Worm (Caenorhabditis elegans) whole organism, L2 larva: ENCODE data around the gene C45B11.9.

Experiments
- F13H6.1 ChIP-seq: sonication (generic microtip); optimal IDR thresholded peaks from 2 replicates; lab custom pipeline; 2016; ENCODE audit warnings: missing genetic modification characterization, missing compliant biosample characterization
- ZK546.5 ChIP-seq: sonication (generic microtip); optimal IDR thresholded peaks from 2 replicates; lab custom pipeline; 2017; ENCODE audit warnings: missing biosample characterization, missing genetic modification characterization
- blmp-1 ChIP-seq: sonication (generic microtip); optimal IDR thresholded peaks from 2 replicates; lab custom pipeline; 2017; ENCODE audit warnings: missing genetic modification characterization, mild to moderate bottlenecking, missing compliant biosample characterization, antibody characterized with exemption, moderate library complexity; ENCODE audit not compliant: insufficient read depth
- ceh-16 ChIP-seq: fragments of 150-350 bp; optimal IDR thresholded peaks from 2 replicates; lab custom pipeline; 2014; ENCODE audit warnings: missing biosample characterization, missing genetic modification characterization
- ceh-82 ChIP-seq: fragments of 150-350 bp; optimal IDR thresholded peaks from 2 replicates; lab custom pipeline; 2014; ENCODE audit warnings: missing biosample characterization, missing genetic modification characterization
- crh-2 ChIP-seq: sonication (generic microtip); optimal IDR thresholded peaks from 2 replicates; lab custom pipeline; 2017; ENCODE audit warnings: missing biosample characterization, missing genetic modification characterization
- dmd-4 ChIP-seq: sonication (generic microtip); optimal IDR thresholded peaks from 2 replicates; lab custom pipeline; 2017; ENCODE audit warnings: missing biosample characterization, missing genetic modification characterization
- egl-27 ChIP-seq: sonication (generic microtip); optimal IDR thresholded peaks from 3 replicates; lab custom pipeline; 2017; ENCODE audit warnings: missing biosample characterization, missing genetic modification reagents, missing genetic modification characterization
- elt-1 ChIP-seq: fragments of 150-350 bp; optimal IDR thresholded peaks from 2 replicates; lab custom pipeline; 2014; ENCODE audit warnings: missing biosample characterization, missing genetic modification characterization
- elt-3 ChIP-seq: sonication (generic microtip); optimal IDR thresholded peaks from 2 replicates; lab custom pipeline; 2017; ENCODE audit warnings: missing biosample characterization, missing genetic modification characterization
- fos-1 ChIP-seq: fragments of 150-350 bp; optimal IDR thresholded peaks from 2 replicates; lab custom pipeline; 2014; ENCODE audit warnings: missing biosample characterization, missing genetic modification characterization
- lin-13 ChIP-seq: fragments of 150-350 bp; optimal IDR thresholded peaks from 2 replicates; lab custom pipeline; 2014; ENCODE audit warnings: missing biosample characterization, missing genetic modification reagents, missing genetic modification characterization
- lin-39 ChIP-seq: fragments of 150-350 bp; optimal IDR thresholded peaks from 2 replicates; lab custom pipeline; 2014; ENCODE audit warnings: missing biosample characterization, missing genetic modification reagents, missing genetic modification characterization
- lsy-2 ChIP-seq, 2 experiments: fragments of 150-350 bp in 1 of 2; sonication (generic microtip) in 1 of 2; optimal IDR thresholded peaks; 2 replicates each; lab custom pipeline; 2014 to 2017; ENCODE audit warnings: missing biosample characterization in 2 of 2, missing genetic modification characterization in 2 of 2
- mab-5 ChIP-seq: fragments of 150-350 bp; optimal IDR thresholded peaks from 2 replicates; lab custom pipeline; 2014; ENCODE audit warnings: missing biosample characterization, missing genetic modification characterization
- mbf-1 ChIP-seq: sonication (generic microtip); optimal IDR thresholded peaks from 2 replicates; lab custom pipeline; 2017; ENCODE audit warnings: missing biosample characterization, missing genetic modification characterization
- mdl-1 ChIP-seq, 2 experiments: fragments of 150-350 bp in 1 of 2; sonication (generic microtip) in 1 of 2; optimal IDR thresholded peaks; 2 replicates each; lab custom pipeline; 2017; ENCODE audit warnings: missing biosample characterization in 2 of 2, missing genetic modification characterization in 2 of 2
- nhr-12 ChIP-seq: fragments of 150-350 bp; optimal IDR thresholded peaks from 2 replicates; lab custom pipeline; 2014; ENCODE audit warnings: missing biosample characterization, missing genetic modification characterization
- nhr-129 ChIP-seq: fragments of 150-350 bp; optimal IDR thresholded peaks from 2 replicates; lab custom pipeline; 2014; ENCODE audit warnings: missing biosample characterization, missing genetic modification characterization
- nhr-21 ChIP-seq: fragments of 150-350 bp; optimal IDR thresholded peaks from 2 replicates; lab custom pipeline; 2014; ENCODE audit warnings: missing biosample characterization, missing genetic modification characterization
- nhr-25 ChIP-seq: fragments of 150-350 bp; sonication (generic microtip); optimal IDR thresholded peaks from 3 replicates; lab custom pipeline; 2014; ENCODE audit warnings: missing biosample characterization, missing genetic modification characterization
- nhr-77 ChIP-seq: fragments of 150-350 bp; optimal IDR thresholded peaks from 2 replicates; lab custom pipeline; 2014; ENCODE audit warnings: missing biosample characterization, missing genetic modification characterization
- skn-1 ChIP-seq: sonication (generic microtip); optimal IDR thresholded peaks from 2 replicates; lab custom pipeline; 2017; ENCODE audit warnings: missing biosample characterization, missing genetic modification characterization
- sma-3 ChIP-seq: sonication (generic microtip); optimal IDR thresholded peaks from 2 replicates; lab custom pipeline; 2016; ENCODE audit warnings: missing genetic modification reagents, missing genetic modification characterization, missing compliant biosample characterization
- sma-9 ChIP-seq, 2 experiments: fragments of 150-350 bp in 1 of 2; sonication (generic microtip) in 1 of 2; optimal IDR thresholded peaks; 2 replicates each; lab custom pipeline; 2014 to 2016; ENCODE audit warnings: missing genetic modification characterization in 2 of 2, mild to moderate bottlenecking in 1 of 2, missing biosample characterization in 1 of 2, missing compliant biosample characterization in 1 of 2, missing genetic modification reagents in 1 of 2, moderate library complexity in 1 of 2
- unc-39 ChIP-seq: fragments of 150-350 bp; optimal IDR thresholded peaks from 2 replicates; lab custom pipeline; 2014; ENCODE audit warnings: missing biosample characterization, missing genetic modification characterization
- unc-55 ChIP-seq: fragments of 150-350 bp; sonication (generic microtip); optimal IDR thresholded peaks from 3 replicates; lab custom pipeline; 2014; ENCODE audit warnings: missing biosample characterization, missing genetic modification reagents, missing genetic modification characterization
- unc-62 ChIP-seq: fragments of 150-350 bp; optimal IDR thresholded peaks from 2 replicates; lab custom pipeline; 2014; ENCODE audit warnings: missing biosample characterization, missing genetic modification reagents, missing genetic modification characterization
- zag-1 ChIP-seq: fragments of 150-350 bp; optimal IDR thresholded peaks from 2 replicates; lab custom pipeline; 2014; ENCODE audit warnings: missing biosample characterization, missing genetic modification characterization
- ztf-1 ChIP-seq: fragments of 200-800 bp; sonication (Bioruptor generic); conservative IDR thresholded peaks from 2 replicates; pipeline ENCODE4 v1.3.6; 2022; ENCODE audit warnings: missing genetic modification characterization, missing compliant biosample characterization
- ztf-11 ChIP-seq: sonication (generic microtip); optimal IDR thresholded peaks from 2 replicates; lab custom pipeline; 2017; ENCODE audit warnings: missing biosample characterization, missing genetic modification characterization

Gene C45B11.9

DNA sequence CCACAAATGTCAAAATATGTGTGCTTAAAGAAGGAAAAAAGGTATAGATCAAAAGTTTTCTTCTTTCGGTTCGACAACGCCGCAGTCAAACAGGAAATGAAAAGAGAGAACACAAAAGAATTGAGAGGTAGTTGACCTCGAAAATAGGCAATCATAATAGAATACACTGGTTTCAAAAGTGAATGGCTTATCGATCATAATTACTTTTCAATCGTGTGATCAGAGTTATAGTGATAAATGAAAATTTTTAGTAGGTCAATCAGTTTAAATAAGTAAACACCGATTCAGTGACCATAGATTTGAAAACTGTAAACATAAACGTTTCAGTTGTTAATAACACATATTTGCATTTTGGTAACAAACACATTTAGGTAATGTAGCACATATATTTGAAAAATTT lies 30.3 kb downstream of the C45B11.9 start:
- no peak for TF ChIP-seq sma-9 (GFP tag; optimal IDR thresholded peaks at IDR 0.05; lab: Kevin White, UChicago)
- no peak for TF ChIP-seq sma-9 (tag; optimal IDR thresholded peaks at IDR 0.05; lab: Kevin White, UChicago)
- TF ChIP-seq unc-39 = no peak
- peak; percentile 22 for TF ChIP-seq crh-2 (tag; lab: Kevin White, UChicago)
- no peak for TF ChIP-seq mab-5 (tag; lab: Kevin White, UChicago)
- no peak for TF ChIP-seq elt-1 (tag; lab: Kevin White, UChicago)
- no peak for TF ChIP-seq mbf-1 (tag; lab: Kevin White, UChicago)
- no peak for TF ChIP-seq nhr-129 (tag; lab: Kevin White, UChicago)
- peak; percentile 7 for TF ChIP-seq sma-3 (GFP tag; lab: Kevin White, UChicago)
- no peak for TF ChIP-seq nhr-12 (tag; lab: Kevin White, UChicago)
- TF ChIP-seq nhr-25 (tag; lab: Kevin White, UChicago) = peak; percentile 75
- TF ChIP-seq fos-1 (tag; lab: Kevin White, UChicago) = peak; percentile 17
- no peak for TF ChIP-seq ztf-1 (GFP tag; lab: Robert Waterston, UW)
- peak; percentile 12 for TF ChIP-seq nhr-21 (tag; lab: Kevin White, UChicago)
- peak; percentile 81 for TF ChIP-seq blmp-1 (tag; lab: Kevin White, UChicago)
- TF ChIP-seq, all 48 proteins: peak for 6

DNA sequence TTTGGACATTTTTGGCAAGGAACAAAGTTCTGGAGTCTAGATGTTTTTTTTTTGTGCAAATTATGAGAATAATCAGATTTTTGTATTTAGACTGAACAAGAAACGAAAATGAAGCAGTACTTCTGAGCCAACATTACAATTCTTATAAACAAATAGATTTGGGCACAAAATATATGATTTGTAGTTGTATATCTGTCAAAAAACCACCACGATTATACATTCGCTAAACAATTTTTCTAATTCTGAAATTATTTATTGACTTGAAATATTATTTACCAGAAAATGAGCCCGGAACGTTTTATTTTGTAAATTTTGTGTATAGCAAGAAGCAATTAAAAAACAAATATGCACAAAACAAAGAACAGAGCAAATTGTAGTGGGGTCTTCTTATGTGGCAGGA lies 31.3 kb downstream of the C45B11.9 start:
- TF ChIP-seq lin-39 (tag; lab: Kevin White, UChicago) (no peak), ztf-11 (no peak), nhr-21 (tag; lab: Kevin White, UChicago) (no peak), ceh-82 (tag; lab: Kevin White, UChicago) (no peak), mab-5 (tag; lab: Kevin White, UChicago) (no peak), elt-1 (tag; lab: Kevin White, UChicago) (no peak), egl-27 (tag; lab: Kevin White, UChicago) (no peak), unc-39 (no peak), unc-62 (GFP tag; lab: Kevin White, UChicago) (no peak), lsy-2 (tag; optimal IDR thresholded peaks at IDR 0.05; lab: Kevin White, UChicago) (no peak), ZK546.5 (no peak), dmd-4 (tag; lab: Kevin White, UChicago) (no peak)
- TF ChIP-seq, all 48 proteins: peak for 0

DNA sequence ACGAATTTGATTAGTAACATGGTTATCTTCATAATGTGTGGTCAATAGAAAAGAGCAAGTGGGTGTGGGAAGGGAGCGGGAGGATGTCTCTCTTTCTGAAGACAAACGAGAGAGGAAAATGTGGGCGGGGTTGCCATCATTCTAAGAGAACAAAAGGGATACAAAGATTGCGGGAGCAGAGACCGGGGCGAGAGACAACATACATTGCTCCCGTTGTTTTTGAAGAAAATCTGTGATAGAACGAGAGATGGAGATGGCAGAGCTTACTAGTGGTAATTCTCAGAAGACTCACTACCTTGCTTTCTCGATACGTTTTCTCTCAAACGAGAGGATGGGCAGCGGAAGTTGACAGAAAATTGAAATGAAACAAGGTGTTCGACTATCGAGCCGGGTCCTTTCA lies 33.2 kb downstream of the C45B11.9 start:
- TF ChIP-seq nhr-21 (tag; lab: Kevin White, UChicago) = no peak
- no peak for TF ChIP-seq lsy-2 (tag; optimal IDR thresholded peaks at IDR 0.05; lab: Kevin White, UChicago)
- TF ChIP-seq blmp-1 (tag; lab: Kevin White, UChicago) = no peak
- TF ChIP-seq nhr-129 (tag; lab: Kevin White, UChicago) = peak; percentile 20
- no peak for TF ChIP-seq fos-1 (tag; lab: Kevin White, UChicago)
- no peak for TF ChIP-seq mdl-1 (tag; optimal IDR thresholded peaks at IDR 0.05; lab: Kevin White, UChicago)
- TF ChIP-seq zag-1 (tag; lab: Kevin White, UChicago) = no peak
- TF ChIP-seq sma-9 (GFP tag; optimal IDR thresholded peaks at IDR 0.05; lab: Kevin White, UChicago) = peak; percentile 25
- no peak for TF ChIP-seq sma-9 (tag; optimal IDR thresholded peaks at IDR 0.05; lab: Kevin White, UChicago)
- no peak for TF ChIP-seq lin-13 (GFP tag; lab: Kevin White, UChicago)

DNA sequence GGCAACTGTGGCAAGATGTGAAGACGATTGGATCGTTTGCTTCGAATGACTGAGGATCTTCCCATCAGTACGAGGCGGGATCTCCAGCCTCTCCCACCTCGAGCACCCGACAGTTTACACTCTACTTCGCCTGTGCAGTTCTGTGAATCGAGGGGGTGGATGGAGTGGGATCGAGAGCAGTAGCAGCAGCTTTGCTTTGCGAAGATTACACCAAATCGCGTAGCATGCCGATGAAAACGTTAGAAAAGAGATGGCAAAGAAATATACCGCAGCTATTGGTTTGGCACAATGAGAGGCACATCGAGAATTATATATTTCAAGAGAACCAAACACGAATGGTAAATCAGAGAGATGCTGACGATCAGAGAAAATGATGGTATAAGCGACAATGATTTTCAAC lies 34.3 kb downstream of the C45B11.9 start, which contains the start of gene act-3:
TSS of gene act-3 (minus strand) at position 51 of the 400 bp plus-strand sequence.
- TF ChIP-seq sma-9 (GFP tag; optimal IDR thresholded peaks at IDR 0.05; lab: Kevin White, UChicago) = peak; percentile 16
- TF ChIP-seq sma-9 (tag; optimal IDR thresholded peaks at IDR 0.05; lab: Kevin White, UChicago) = no peak
- TF ChIP-seq nhr-77 (tag; lab: Kevin White, UChicago) = no peak
- no peak for TF ChIP-seq skn-1 (tag; lab: Kevin White, UChicago)
- TF ChIP-seq F13H6.1 (tag; lab: Kevin White, UChicago) = peak; percentile 44
- peak; percentile 39 for TF ChIP-seq nhr-129 (tag; lab: Kevin White, UChicago)

DNA sequence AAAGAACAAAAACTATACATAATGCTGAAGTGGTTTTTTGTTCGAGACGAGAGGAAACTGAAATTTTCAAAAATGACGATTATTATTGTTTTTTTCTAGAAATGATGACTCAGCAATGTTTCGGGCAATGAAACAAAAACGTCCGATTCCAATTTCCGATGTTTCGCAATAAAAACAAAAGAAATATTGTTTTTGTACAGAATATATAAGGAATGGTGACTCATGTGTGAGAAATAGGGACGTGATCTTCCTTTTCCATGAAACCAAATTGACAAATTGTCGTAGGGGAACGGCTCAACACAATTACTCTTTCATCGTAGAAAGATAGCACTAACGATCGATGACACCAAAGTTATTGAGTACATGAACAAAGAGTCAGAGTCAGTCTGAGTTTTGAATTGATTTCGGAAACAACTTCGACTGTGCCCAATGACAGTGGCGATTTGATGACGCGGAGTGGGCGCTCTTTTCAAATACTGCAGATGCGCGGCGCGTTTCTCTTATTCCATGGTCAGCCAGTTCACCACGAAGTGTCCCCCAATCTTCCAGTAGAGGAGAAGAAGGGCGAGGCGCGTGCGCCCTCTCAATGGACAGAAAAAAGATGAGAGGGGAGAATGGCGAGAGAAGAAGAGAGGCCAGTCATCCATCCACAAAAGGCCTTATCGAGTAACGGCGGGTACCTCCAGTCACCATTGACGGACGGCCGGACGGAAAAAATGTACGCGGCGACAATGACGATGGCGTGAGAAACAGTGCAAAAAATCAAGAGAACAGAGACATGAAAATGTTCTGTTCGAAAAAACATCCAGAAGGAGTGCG lies 35.3 kb downstream of the C45B11.9 start:
- peak; percentile 12 for TF ChIP-seq unc-55 (GFP tag; lab: Kevin White, UChicago)
- TF ChIP-seq ceh-16 (tag; lab: Kevin White, UChicago) = no peak
- TF ChIP-seq nhr-12 (tag; lab: Kevin White, UChicago) = no peak
- TF ChIP-seq ztf-1 (GFP tag; lab: Robert Waterston, UW) = no peak
- peak; percentile 31 for TF ChIP-seq nhr-129 (tag; lab: Kevin White, UChicago)
- TF ChIP-seq fos-1 (tag; lab: Kevin White, UChicago) = peak; percentile 41
- peak; percentile 41 to 51 for TF ChIP-seq mdl-1 (tag; optimal IDR thresholded peaks at IDR 0.05; lab: Kevin White, UChicago)
- no peak for TF ChIP-seq elt-1 (tag; lab: Kevin White, UChicago)
- TF ChIP-seq crh-2 (tag; lab: Kevin White, UChicago) = no peak
- TF ChIP-seq nhr-21 (tag; lab: Kevin White, UChicago) = peak; percentile 4
- TF ChIP-seq F13H6.1 (tag; lab: Kevin White, UChicago) = peak; percentile 10
- peak; percentile 22 for TF ChIP-seq nhr-25 (tag; lab: Kevin White, UChicago)
- no peak for TF ChIP-seq mab-5 (tag; lab: Kevin White, UChicago)
- no peak for TF ChIP-seq elt-3 (tag; lab: Kevin White, UChicago)
